Fruit fly (Drosophila melanogaster) whole organism, pupa: Measurements from ENCODE around the gene CG11679.

Experiments
- CG12605 ChIP-seq: fragments of 200-800 bp; sonication (Bioruptor generic); IDR thresholded peaks from 2 replicates; pipeline ENCODE4 v1.3.6; 2022; ENCODE audit warnings: missing biosample characterization, missing genetic modification characterization
- CG13204 ChIP-seq: fragments of 200-800 bp; sonication (Bioruptor generic); optimal IDR thresholded peaks from 2 replicates; lab custom pipeline; 2018; ENCODE audit warnings: missing biosample characterization, mild to moderate bottlenecking, missing genetic modification characterization, moderate library complexity
- CG14655 ChIP-seq: fragments of 200-800 bp; sonication (Bioruptor generic); optimal IDR thresholded peaks from 3 replicates; lab custom pipeline; 2017; ENCODE audit warnings: mild to moderate bottlenecking, missing biosample characterization, missing genetic modification reagents, missing genetic modification characterization
- CG32121 ChIP-seq: fragments of 200-800 bp; sonication (Bioruptor generic); IDR thresholded peaks from 2 replicates; pipeline ENCODE4 v1.3.6; 2022; ENCODE audit warnings: missing biosample characterization, missing genetic modification characterization

- TF ChIP-seq CG14655 (GFP tag; lab: Kevin White, UChicago) (no peak), CG13204 (GFP tag; lab: Kevin White, UChicago) (no peak), CG32121 (GFP tag; lab: Robert Waterston, UW) (no peak), CG12605 (GFP tag; lab: Robert Waterston, UW) (no peak)
Observed at dm6 chrX:15709624-15709983, 29.1 kb downstream of the CG11679 start.
